Worm (Caenorhabditis elegans): Measurements from ENCODE around the gene cthd-1.

DNA sequence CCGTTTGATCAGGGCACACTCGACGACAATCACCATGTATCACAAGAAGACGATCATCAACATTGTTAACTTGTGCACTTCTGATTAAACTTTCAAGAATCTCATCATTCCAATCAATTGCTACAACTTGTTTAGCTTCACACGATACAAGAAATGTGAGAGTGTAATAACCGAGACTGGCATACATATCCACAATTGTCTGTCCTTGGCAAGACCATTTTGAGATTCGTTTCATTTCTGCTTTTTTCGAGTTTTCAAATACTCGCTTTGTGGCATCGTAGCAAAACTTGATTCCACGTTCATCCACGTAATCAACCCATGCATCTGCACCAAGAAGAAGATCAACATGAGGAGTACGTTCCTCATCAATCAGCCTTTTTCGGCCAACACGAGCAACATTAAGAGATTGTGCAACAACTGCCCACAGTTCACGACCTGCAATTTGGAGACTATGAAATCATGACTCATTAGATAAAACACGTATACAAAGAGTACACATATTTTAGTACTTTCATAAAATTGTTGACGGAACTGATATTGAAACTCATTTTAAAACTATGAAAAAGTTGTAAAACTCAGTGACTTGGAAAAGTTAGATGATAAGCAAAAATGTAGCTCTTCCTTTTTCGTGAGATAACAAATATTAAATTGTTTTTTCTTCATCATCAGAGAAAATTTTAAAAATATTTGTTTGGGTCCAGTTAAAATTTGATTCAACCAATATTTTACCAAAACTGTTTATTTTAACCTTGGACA lies 34.5 kb downstream of the cthd-1 start:
- TF ChIP-seq unc-39 (tag; optimal IDR thresholded peaks at IDR 0.05): no peak
- no peak for TF ChIP-seq pha-4 (tag; optimal IDR thresholded peaks at IDR 0.05)
- TF ChIP-seq snpc-4 (tag; optimal IDR thresholded peaks at IDR 0.05): no peak
- no peak for TF ChIP-seq nhr-28 (tag; optimal IDR thresholded peaks at IDR 0.05)

Data from whole organism, mixed stage, embryonic.